Worm (Caenorhabditis elegans): Measurements from ENCODE around the gene eelo-2.

The eelo-2 gene

ce11 chrIV:17206745-17207144, 43.2 kb upstream of the eelo-2 start, which contains the start of gene cnnm-1:
TSS of gene cnnm-1 (minus strand) at chrIV:17206845.
- TF ChIP-seq unc-62 (GFP tag; optimal IDR thresholded peaks at IDR 0.05) (no peak), sem-4 (tag; optimal IDR thresholded peaks at IDR 0.05) (no peak), F13H6.1 (tag; optimal IDR thresholded peaks at IDR 0.05) (no peak), aly-2 (tag; optimal IDR thresholded peaks at IDR 0.05) (no peak), elt-3 (tag; optimal IDR thresholded peaks at IDR 0.05) (no peak), mab-5 (tag; optimal IDR thresholded peaks at IDR 0.05) (no peak), lin-39 (tag; optimal IDR thresholded peaks at IDR 0.05) (no peak), C34F6.9 (tag; optimal IDR thresholded peaks at IDR 0.05) (no peak), peb-1 (tag; optimal IDR thresholded peaks at IDR 0.05) (no peak), ama-1 (optimal IDR thresholded peaks at IDR 0.05) (no peak)

- no peak for TF ChIP-seq F13H6.1 (tag; optimal IDR thresholded peaks at IDR 0.05)
- TF ChIP-seq ZK546.5 (tag; optimal IDR thresholded peaks at IDR 0.05): no peak
- no peak for TF ChIP-seq skn-1 (tag; optimal IDR thresholded peaks at IDR 0.05)
- no peak for TF ChIP-seq ztf-1 (GFP tag; conservative IDR thresholded peaks at IDR 0.05)
- TF ChIP-seq gmeb-1 (tag; optimal IDR thresholded peaks at IDR 0.05): no peak
- no peak for TF ChIP-seq nhr-11 (tag; optimal IDR thresholded peaks at IDR 0.05)
- TF ChIP-seq ztf-11 (tag; optimal IDR thresholded peaks at IDR 0.05): no peak
- no peak for TF ChIP-seq nhr-77 (tag; optimal IDR thresholded peaks at IDR 0.05)
- TF ChIP-seq fos-1 (tag; optimal IDR thresholded peaks at IDR 0.05): no peak
- no peak for TF ChIP-seq nhr-23 (tag; optimal IDR thresholded peaks at IDR 0.05)
- TF ChIP-seq Y55F3AM.14 (GFP tag; optimal IDR thresholded peaks at IDR 0.05): no peak
- no peak for TF ChIP-seq lin-11 (tag; optimal IDR thresholded peaks at IDR 0.05)
- TF ChIP-seq mbf-1 (tag; optimal IDR thresholded peaks at IDR 0.05): no peak
- no peak for TF ChIP-seq unc-55 (GFP tag; optimal IDR thresholded peaks at IDR 0.05)
Measured at ce11 chrIV:17207864-17208263, 42.1 kb upstream of the eelo-2 start.

- TF ChIP-seq C34F6.9 (tag; optimal IDR thresholded peaks at IDR 0.05) (peak; percentile 3), ceh-16 (tag; optimal IDR thresholded peaks at IDR 0.05) (no peak), nhr-25 (tag; optimal IDR thresholded peaks at IDR 0.05) (peak; percentile 38)
Measured at ce11 chrIV:17209309-17209708, 40.6 kb upstream of the eelo-2 start.

ce11 chrIV:17210754-17211153, 39.2 kb upstream of the eelo-2 start:
- TF ChIP-seq unc-55 (GFP tag; optimal IDR thresholded peaks at IDR 0.05) (peak; percentile 38), nhr-237 (tag; optimal IDR thresholded peaks at IDR 0.05) (no peak), blmp-1 (tag; optimal IDR thresholded peaks at IDR 0.05; ENCODE audit: insufficient read depth) (peak; percentile 3)

ce11 chrIV:17215070-17215469, 34.9 kb upstream of the eelo-2 start:
- TF ChIP-seq nhr-77 (tag; optimal IDR thresholded peaks at IDR 0.05) (no peak), nhr-12 (tag; optimal IDR thresholded peaks at IDR 0.05) (no peak), unc-55 (GFP tag; optimal IDR thresholded peaks at IDR 0.05) (peak; percentile 48), C34F6.9 (tag; optimal IDR thresholded peaks at IDR 0.05) (peak; percentile 22), aly-2 (tag; optimal IDR thresholded peaks at IDR 0.05) (no peak), nhr-11 (tag; optimal IDR thresholded peaks at IDR 0.05) (no peak)

ce11 chrIV:17216048-17216447, 33.9 kb upstream of the eelo-2 start, which contains the start of gene Y116A8B.1:
TSS of gene Y116A8B.1 (plus strand) at chrIV:17216348.
- TF ChIP-seq nhr-23 (tag; optimal IDR thresholded peaks at IDR 0.05) (no peak), R02D3.7 (tag; optimal IDR thresholded peaks at IDR 0.05) (no peak), nhr-77 (tag; optimal IDR thresholded peaks at IDR 0.05) (no peak), unc-55 (GFP tag; optimal IDR thresholded peaks at IDR 0.05) (no peak), ztf-1 (GFP tag; conservative IDR thresholded peaks at IDR 0.05) (no peak), crh-2 (tag; optimal IDR thresholded peaks at IDR 0.05) (no peak)

ce11 chrIV:17223474-17223873, 26.5 kb upstream of the eelo-2 start, which contains the start of gene Y116A8B.4:
TSS of gene Y116A8B.4 (plus strand) at chrIV:17223774.
- TF ChIP-seq nhr-237 (tag; optimal IDR thresholded peaks at IDR 0.05): no peak
- no peak for TF ChIP-seq nhr-12 (tag; optimal IDR thresholded peaks at IDR 0.05)
- TF ChIP-seq elt-3 (tag; optimal IDR thresholded peaks at IDR 0.05): no peak
- no peak for TF ChIP-seq F13H6.1 (tag; optimal IDR thresholded peaks at IDR 0.05)
- TF ChIP-seq skn-1 (tag; optimal IDR thresholded peaks at IDR 0.05): no peak
- no peak for TF ChIP-seq nhr-129 (tag; optimal IDR thresholded peaks at IDR 0.05)
- TF ChIP-seq unc-39 (tag; optimal IDR thresholded peaks at IDR 0.05): no peak
- TF ChIP-seq sma-3 (GFP tag; optimal IDR thresholded peaks at IDR 0.05): no peak
- no peak for TF ChIP-seq zag-1 (tag; optimal IDR thresholded peaks at IDR 0.05)
- TF ChIP-seq ZK546.5 (tag; optimal IDR thresholded peaks at IDR 0.05): no peak
- TF ChIP-seq unc-55 (GFP tag; optimal IDR thresholded peaks at IDR 0.05): no peak
- TF ChIP-seq dmd-4 (tag; optimal IDR thresholded peaks at IDR 0.05): no peak
- no peak for TF ChIP-seq sma-9 (GFP tag; optimal IDR thresholded peaks at IDR 0.05)
- no peak for TF ChIP-seq sma-9 (tag; optimal IDR thresholded peaks at IDR 0.05)
- no peak for TF ChIP-seq peb-1 (tag; optimal IDR thresholded peaks at IDR 0.05)
- TF ChIP-seq lin-39 (tag; optimal IDR thresholded peaks at IDR 0.05): no peak
- no peak for TF ChIP-seq ztf-1 (GFP tag; conservative IDR thresholded peaks at IDR 0.05)
- no peak for TF ChIP-seq ztf-4 (tag; optimal IDR thresholded peaks at IDR 0.05)
- TF ChIP-seq unc-62 (GFP tag; optimal IDR thresholded peaks at IDR 0.05): no peak
- TF ChIP-seq aly-2 (tag; optimal IDR thresholded peaks at IDR 0.05): no peak

Measured in whole organism, L2 larva.